Fruit fly (Drosophila melanogaster) whole organism, embryonic: ENCODE results near the gene CG14537.

Experiments
- Aef1 ChIP-seq: fragments of 200-800 bp; sonication (Bioruptor generic); IDR thresholded peaks from 3 replicates; pipeline ENCODE4 v1.3.6; 2022; ENCODE audit warnings: missing biosample characterization, missing genetic modification characterization
- Awh ChIP-seq: fragments of 200-800 bp; sonication (Bioruptor generic); IDR thresholded peaks from 2 replicates; pipeline ENCODE4, ENCODE4 v1.3.6; 2022; ENCODE audit warnings: missing biosample characterization, missing genetic modification characterization
- Bdp1 ChIP-seq: fragments of 200-800 bp; sonication (Bioruptor generic); optimal IDR thresholded peaks from 3 replicates; lab custom pipeline; 2016; ENCODE audit warnings: missing biosample characterization, missing genetic modification characterization
- CG10462 ChIP-seq: fragments of 200-800 bp; sonication (Bioruptor generic); optimal IDR thresholded peaks from 2 replicates; lab custom pipeline; 2016; ENCODE audit warnings: missing biosample characterization, missing genetic modification characterization
- CG12659 ChIP-seq: fragments of 200-800 bp; sonication (Bioruptor generic); optimal IDR thresholded peaks from 3 replicates; lab custom pipeline; 2017; ENCODE audit warnings: mild to moderate bottlenecking, missing biosample characterization, missing genetic modification reagents, missing genetic modification characterization
- CG15479 ChIP-seq: fragments of 200-800 bp; sonication (Bioruptor generic); optimal IDR thresholded peaks from 3 replicates; lab custom pipeline; 2019; ENCODE audit warnings: missing biosample characterization, mild to moderate bottlenecking, missing genetic modification characterization, moderate library complexity
- CG6254 ChIP-seq: fragments of 200-800 bp; sonication (Bioruptor generic); optimal IDR thresholded peaks from 3 replicates; lab custom pipeline; 2017; ENCODE audit warnings: mild to moderate bottlenecking, missing biosample characterization, missing genetic modification reagents, missing genetic modification characterization
- CG6272 ChIP-seq: fragments of 200-800 bp; sonication (Bioruptor generic); IDR thresholded peaks from 2 replicates; pipeline ENCODE4 v1.3.6; 2022; ENCODE audit warnings: missing biosample characterization, missing genetic modification characterization
- CG6689 ChIP-seq: fragments of 200-800 bp; sonication (Bioruptor generic); IDR thresholded peaks from 2 replicates; pipeline ENCODE4 v1.3.6; 2022; ENCODE audit warnings: missing biosample characterization, missing genetic modification characterization
- CG7357 ChIP-seq: fragments of 200-800 bp; sonication (Bioruptor generic); IDR thresholded peaks from 3 replicates; pipeline ENCODE4 v1.3.6; 2022; ENCODE audit warnings: missing biosample characterization, missing genetic modification characterization
- CG9797 ChIP-seq: fragments of 200-800 bp; sonication (Bioruptor generic); optimal IDR thresholded peaks from 3 replicates; lab custom pipeline; 2018; ENCODE audit warnings: missing biosample characterization, mild to moderate bottlenecking, missing genetic modification characterization
- CTCF ChIP-seq: fragments of 200-800 bp; sonication (Bioruptor generic); optimal IDR thresholded peaks from 2 replicates; lab custom pipeline; 2017; ENCODE audit warnings: missing biosample characterization, mild to moderate bottlenecking, missing genetic modification characterization, moderate library complexity
- Doc2 ChIP-seq: fragments of 200-800 bp; sonication (Bioruptor generic); IDR thresholded peaks from 2 replicates; pipeline ENCODE4 v1.3.6; 2022; ENCODE audit warnings: missing biosample characterization, missing genetic modification characterization
- Doc3 ChIP-seq: fragments of 200-800 bp; sonication (Bioruptor generic); IDR thresholded peaks from 3 replicates; pipeline ENCODE4 v1.3.6; 2022; ENCODE audit warnings: missing biosample characterization, missing genetic modification characterization; ENCODE audit not compliant: partially characterized antibody
- ERR ChIP-seq: fragments of 200-800 bp; sonication (Bioruptor generic); optimal IDR thresholded peaks from 2 replicates; lab custom pipeline; 2016; ENCODE audit warnings: missing biosample characterization, missing genetic modification characterization
- Ets65A ChIP-seq: fragments of 200-800 bp; sonication (Bioruptor generic); peaks from one replicate; lab custom pipeline; 2016; ENCODE audit warnings: missing biosample characterization, missing genetic modification characterization
- Gug ChIP-seq: fragments of 200-800 bp; sonication (Bioruptor generic); IDR thresholded peaks from 4 replicates; pipeline ENCODE4 v1.3.6; 2022; ENCODE audit warnings: missing biosample characterization, missing genetic modification characterization
- Hand ChIP-seq: fragments of 200-800 bp; sonication (Bioruptor generic); optimal IDR thresholded peaks from 2 replicates; lab custom pipeline; 2017; ENCODE audit warnings: mild to moderate bottlenecking, missing biosample characterization, missing genetic modification reagents, missing genetic modification characterization
- HmgZ ChIP-seq: fragments of 200-800 bp; sonication (Bioruptor generic); optimal IDR thresholded peaks from 2 replicates; lab custom pipeline; 2018; ENCODE audit warnings: missing biosample characterization, mild to moderate bottlenecking, missing genetic modification characterization
- Hmx ChIP-seq: fragments of 200-800 bp; sonication (Bioruptor generic); optimal IDR thresholded peaks from 2 replicates; lab custom pipeline; 2016; ENCODE audit warnings: missing biosample characterization, missing genetic modification characterization
- MTF-1 ChIP-seq: fragments of 200-800 bp; sonication (Bioruptor generic); optimal IDR thresholded peaks from 2 replicates; lab custom pipeline; 2018; ENCODE audit warnings: missing biosample characterization, mild to moderate bottlenecking, missing genetic modification characterization, borderline replicate concordance
- NFAT ChIP-seq: fragments of 200-800 bp; sonication (Bioruptor generic); IDR thresholded peaks from 2 replicates; pipeline ENCODE4 v1.3.6; 2022; ENCODE audit warnings: missing biosample characterization, missing genetic modification characterization
- Sin3A ChIP-seq: fragments of >200 bp; optimal IDR thresholded peaks from 2 replicates; lab custom pipeline; 2018
- Xbp1 ChIP-seq: fragments of 200-800 bp; sonication (Bioruptor generic); optimal IDR thresholded peaks from 3 replicates; lab custom pipeline; 2016; ENCODE audit warnings: missing biosample characterization, mild to moderate bottlenecking, missing genetic modification characterization
- ase ChIP-seq: fragments of 200-800 bp; sonication (Bioruptor generic); IDR thresholded peaks from 3 replicates; pipeline ENCODE4 v1.3.6; 2022; ENCODE audit warnings: missing biosample characterization, missing genetic modification characterization
- cg ChIP-seq: fragments of 200-800 bp; sonication (Bioruptor generic); optimal IDR thresholded peaks from 3 replicates; lab custom pipeline; 2019; ENCODE audit warnings: missing biosample characterization, mild to moderate bottlenecking, missing genetic modification characterization, moderate library complexity
- chif ChIP-seq, 2 experiments: fragments of 200-800 bp; sonication (Bioruptor generic); optimal IDR thresholded peaks; 3 replicates each; lab custom pipeline; 2016; ENCODE audit warnings: missing biosample characterization in 2 of 2, missing genetic modification characterization in 2 of 2
- chm ChIP-seq: fragments of 200-800 bp; sonication (Bioruptor generic); IDR thresholded peaks from 2 replicates; pipeline ENCODE4 v1.3.6; 2022; ENCODE audit warnings: missing biosample characterization, missing genetic modification characterization
- crc ChIP-seq: fragments of 200-800 bp; sonication (Bioruptor generic); optimal IDR thresholded peaks from 2 replicates; lab custom pipeline; 2016; ENCODE audit warnings: missing biosample characterization, missing genetic modification characterization
- gem ChIP-seq: fragments of 200-800 bp; sonication (Bioruptor generic); optimal IDR thresholded peaks from 2 replicates; lab custom pipeline; 2019; ENCODE audit warnings: missing biosample characterization, mild to moderate bottlenecking, missing genetic modification characterization, moderate library complexity
- gfzf ChIP-seq: fragments of 200-800 bp; sonication (Bioruptor generic); optimal IDR thresholded peaks from 2 replicates; lab custom pipeline; 2016; ENCODE audit warnings: missing biosample characterization, mild to moderate bottlenecking, missing genetic modification characterization, moderate library complexity
- gsb-n ChIP-seq: fragments of 200-800 bp; sonication (Bioruptor generic); optimal IDR thresholded peaks from 3 replicates; lab custom pipeline; 2018; ENCODE audit warnings: missing biosample characterization, mild to moderate bottlenecking, missing genetic modification characterization
- her ChIP-seq: fragments of 200-800 bp; sonication (Bioruptor generic); optimal IDR thresholded peaks from 2 replicates; lab custom pipeline; 2016; ENCODE audit warnings: missing biosample characterization, missing genetic modification characterization
- ind ChIP-seq: fragments of 200-800 bp; sonication (Bioruptor generic); optimal IDR thresholded peaks from 3 replicates; lab custom pipeline; 2016; ENCODE audit warnings: missing biosample characterization, missing genetic modification characterization
- klu ChIP-seq: fragments of 200-800 bp; sonication (Bioruptor generic); IDR thresholded peaks from 2 replicates; pipeline ENCODE4 v1.3.6; 2022; ENCODE audit warnings: missing biosample characterization, missing genetic modification characterization
- kni ChIP-seq: fragments of 200-800 bp; sonication (Bioruptor generic); optimal IDR thresholded peaks from 3 replicates; lab custom pipeline; 2017; ENCODE audit warnings: mild to moderate bottlenecking, missing biosample characterization, missing genetic modification reagents, missing genetic modification characterization
- knrl ChIP-seq: fragments of 200-800 bp; sonication (Bioruptor generic); IDR thresholded peaks from 3 replicates; pipeline ENCODE4 v1.3.6; 2022; ENCODE audit warnings: missing biosample characterization, missing genetic modification characterization; ENCODE audit not compliant: partially characterized antibody
- lbe ChIP-seq: fragments of 200-800 bp; sonication (Bioruptor generic); optimal IDR thresholded peaks from 2 replicates; lab custom pipeline; 2016; ENCODE audit warnings: missing biosample characterization, mild to moderate bottlenecking, missing genetic modification characterization
- lov ChIP-seq, 2 experiments: fragments of 200-800 bp in 1 of 2; fragments of >200 bp in 1 of 2; sonication (Bioruptor generic) in 1 of 2; IDR thresholded peaks in 1 of 2; optimal IDR thresholded peaks in 1 of 2; 2 replicates in 1 of 2; 3 replicates in 1 of 2; pipeline versions ENCODE4 v1.3.6 to Lab custom; 2017 to 2022; ENCODE audit warnings: missing biosample characterization in 1 of 2, missing genetic modification characterization in 1 of 2
- nau ChIP-seq: fragments of 200-800 bp; sonication (Bioruptor generic); optimal IDR thresholded peaks from 3 replicates; lab custom pipeline; 2017; ENCODE audit warnings: missing biosample characterization, mild to moderate bottlenecking, missing genetic modification characterization, missing genetic modification reagents
- nom ChIP-seq: fragments of 200-800 bp; sonication (Bioruptor generic); optimal IDR thresholded peaks from 2 replicates; lab custom pipeline; 2017; ENCODE audit warnings: missing biosample characterization, missing genetic modification characterization, mild to moderate bottlenecking, moderate library complexity, missing genetic modification reagents
- pnt ChIP-seq: fragments of 200-800 bp; sonication (Bioruptor generic); optimal IDR thresholded peaks from 3 replicates; lab custom pipeline; 2016; ENCODE audit warnings: missing biosample characterization, missing genetic modification characterization
- pzg ChIP-seq: fragments of 200-800 bp; sonication (Bioruptor generic); optimal IDR thresholded peaks from 3 replicates; lab custom pipeline; 2018; ENCODE audit warnings: missing biosample characterization, mild to moderate bottlenecking, missing genetic modification characterization, moderate library complexity
- repo ChIP-seq: fragments of 200-800 bp; sonication (Bioruptor generic); optimal IDR thresholded peaks from 2 replicates; lab custom pipeline; 2016; ENCODE audit warnings: missing biosample characterization, missing genetic modification characterization
- sens ChIP-seq: fragments of 200-800 bp; sonication (Bioruptor generic); peaks from one replicate; lab custom pipeline; 2016; ENCODE audit warnings: missing biosample characterization, missing genetic modification characterization
- sna ChIP-seq: fragments of 200-800 bp; sonication (Bioruptor generic); IDR thresholded peaks from 2 replicates; pipeline ENCODE4 v1.3.6; 2022; ENCODE audit warnings: missing biosample characterization, missing genetic modification characterization; ENCODE audit not compliant: partially characterized antibody
- sob ChIP-seq: fragments of 200-800 bp; sonication (Bioruptor generic); IDR thresholded peaks from 2 replicates; pipeline ENCODE4 v1.3.6; 2022; ENCODE audit warnings: missing biosample characterization, missing genetic modification characterization
- tna ChIP-seq: fragments of 200-800 bp; sonication (Bioruptor generic); IDR thresholded peaks from 2 replicates; pipeline ENCODE4 v1.3.6; 2022; ENCODE audit warnings: missing biosample characterization, missing genetic modification characterization; ENCODE audit not compliant: partially characterized antibody
- tx ChIP-seq: fragments of 200-800 bp; sonication (Bioruptor generic); optimal IDR thresholded peaks from 2 replicates; lab custom pipeline; 2016; ENCODE audit warnings: missing biosample characterization, missing genetic modification characterization
- unc-4 ChIP-seq: fragments of 200-800 bp; sonication (Bioruptor generic); IDR thresholded peaks from 2 replicates; pipeline ENCODE4 v1.3.6; 2022; ENCODE audit warnings: missing biosample characterization, missing genetic modification characterization; ENCODE audit not compliant: partially characterized antibody
- unpg ChIP-seq: fragments of 200-800 bp; sonication (Bioruptor generic); optimal IDR thresholded peaks from 3 replicates; lab custom pipeline; 2018; ENCODE audit warnings: missing biosample characterization, mild to moderate bottlenecking, missing genetic modification characterization, moderate library complexity
- wdn ChIP-seq: fragments of 200-800 bp; sonication (Bioruptor generic); IDR thresholded peaks from 2 replicates; pipeline ENCODE4 v1.3.6; 2022; ENCODE audit warnings: missing biosample characterization, missing genetic modification characterization

CG14537 gene

dm6 chr2L:7810519-7810918 is 29.7 kb upstream of the CG14537 start, which contains the start of gene Cdc14 (continued):
- TF ChIP-seq wdn (GFP tag; lab: Robert Waterston, UW), result no peak
- TF ChIP-seq CG6689 (GFP tag; lab: Robert Waterston, UW), result no peak
- TF ChIP-seq Hmx (GFP tag; lab: Kevin White, UChicago), result no peak
- no peak for TF ChIP-seq Bdp1 (GFP tag; lab: Kevin White, UChicago)
- no peak for TF ChIP-seq klu
- TF ChIP-seq Awh, result no peak
- no peak for TF ChIP-seq CG6254 (GFP tag; lab: Kevin White, UChicago)
- TF ChIP-seq unc-4, result peak; percentile 61
- no peak for TF ChIP-seq crc
- TF ChIP-seq kni (GFP tag; lab: Kevin White, UChicago), result no peak
- peak; percentile 30 for TF ChIP-seq unpg (GFP tag; lab: Kevin White, UChicago)
- peak; percentile 30 for TF ChIP-seq ERR (GFP tag; lab: Kevin White, UChicago)
- no peak for TF ChIP-seq CG6272 (GFP tag; lab: Robert Waterston, UW)
- peak; percentile 58 for TF ChIP-seq tna (GFP tag; lab: Robert Waterston, UW)
- no peak for TF ChIP-seq Ets65A
- TF ChIP-seq CG10462 (GFP tag; lab: Kevin White, UChicago), result no peak
- no peak for TF ChIP-seq CTCF (GFP tag; lab: Kevin White, UChicago)
- TF ChIP-seq ind, result no peak
- TF ChIP-seq cg (GFP tag; lab: Kevin White, UChicago), result no peak
- TF ChIP-seq gsb-n (tag; lab: Kevin White, UChicago), result no peak
- TF ChIP-seq pnt (GFP tag; lab: Kevin White, UChicago), result no peak
- TF ChIP-seq Aef1 (GFP tag; lab: Robert Waterston, UW), result no peak
- no peak for TF ChIP-seq ase (GFP tag; lab: Robert Waterston, UW)
- TF ChIP-seq sna (GFP tag; lab: Robert Waterston, UW), result no peak
- no peak for TF ChIP-seq her (GFP tag; lab: Kevin White, UChicago)
- TF ChIP-seq nom (GFP tag; lab: Kevin White, UChicago), result peak; percentile 4
- no peak for TF ChIP-seq tx
- TF ChIP-seq CG7357 (GFP tag; lab: Robert Waterston, UW), result no peak
- TF ChIP-seq Gug, result no peak
- TF ChIP-seq sens, result peak; percentile 61
- peak; percentile 3 for TF ChIP-seq CG12659 (GFP tag; lab: Kevin White, UChicago)
- no peak for TF ChIP-seq lov (optimal IDR thresholded peaks at IDR 0.05; lab: Kevin White, UChicago)
- no peak for TF ChIP-seq lov (GFP tag; IDR thresholded peaks at IDR 0.05; lab: Robert Waterston, UW)
- peak; percentile 31; the same call in 1 of the 3 replicates for TF ChIP-seq Doc3
- TF ChIP-seq pzg (GFP tag; lab: Kevin White, UChicago), result peak; percentile 60
- TF ChIP-seq NFAT (GFP tag; lab: Robert Waterston, UW), result peak; percentile 24; the same call in 1 of the 2 replicates
- TF ChIP-seq CG15479 (GFP tag; lab: Kevin White, UChicago), result no peak
- no peak for TF ChIP-seq lbe
- no peak for TF ChIP-seq Sin3A
- TF ChIP-seq sob (GFP tag; lab: Robert Waterston, UW), result no peak
- TF ChIP-seq Hand (GFP tag; lab: Kevin White, UChicago), result no peak
- no peak for TF ChIP-seq repo (GFP tag; lab: Kevin White, UChicago)
- TF ChIP-seq gem (tag; lab: Kevin White, UChicago), result no peak
- TF ChIP-seq MTF-1, result peak; percentile 20
- no peak for TF ChIP-seq CG9797 (GFP tag; lab: Kevin White, UChicago)
- TF ChIP-seq knrl (GFP tag; lab: Robert Waterston, UW), result peak; percentile 55; the same call in 2 of the 3 replicates
- TF ChIP-seq HmgZ (tag; lab: Kevin White, UChicago), result no peak
- no peak for TF ChIP-seq Xbp1 (GFP tag; lab: Kevin White, UChicago)
- TF ChIP-seq chif (GFP tag; optimal IDR thresholded peaks at IDR 0.05; lab: Kevin White, UChicago), result no peak
- TF ChIP-seq chm (GFP tag; lab: Robert Waterston, UW), result peak; percentile 43; the same call in 1 of the 2 replicates
- TF ChIP-seq gfzf (GFP tag; lab: Kevin White, UChicago), result no peak
- no peak for TF ChIP-seq nau (GFP tag; lab: Kevin White, UChicago)
- no peak for TF ChIP-seq Doc2 (GFP tag; lab: Robert Waterston, UW)
